Fruit fly (Drosophila melanogaster): ENCODE results near the gene pns.

The pns gene

DNA sequence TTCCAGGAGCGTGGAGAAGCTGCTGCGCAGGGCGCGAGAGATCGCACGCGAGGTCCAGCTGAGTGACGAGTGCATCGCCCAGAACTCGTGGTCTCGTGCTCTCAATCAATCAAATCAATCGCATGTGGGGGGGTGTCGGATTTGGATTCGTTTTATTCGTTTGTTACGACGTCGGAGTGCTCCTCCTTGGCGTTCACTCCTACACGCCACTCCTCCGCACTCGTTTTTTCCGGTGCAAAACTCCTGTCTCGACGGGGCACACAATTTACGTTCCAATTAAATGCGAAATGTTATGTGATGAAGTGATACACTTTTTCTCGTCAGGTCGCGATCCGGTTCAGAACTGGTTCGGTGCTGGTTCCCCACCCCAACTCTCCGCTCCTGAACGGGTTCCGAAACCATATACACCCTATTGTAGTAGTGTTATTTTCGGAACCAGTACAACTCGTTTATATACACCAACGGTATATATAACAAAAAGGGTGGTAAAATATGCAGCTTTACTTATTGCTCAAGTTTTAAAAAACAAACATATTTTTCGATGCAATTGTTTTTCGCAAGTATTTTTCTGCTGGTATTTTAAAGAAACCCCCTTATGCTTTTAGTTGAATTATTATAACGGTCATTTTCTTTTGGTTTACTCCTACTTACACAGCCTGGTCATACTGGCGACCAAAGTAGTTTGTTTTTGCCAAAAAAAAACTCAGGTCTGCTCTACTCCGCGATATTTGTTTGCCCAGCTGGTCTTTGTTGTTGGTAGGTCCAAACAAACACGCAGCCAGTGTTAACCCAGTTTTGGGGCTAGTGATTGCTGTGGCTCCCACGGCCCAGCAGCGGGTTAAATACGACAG is at the start of gene pns, which contains the start of gene CG12091 (continued):
- TF ChIP-seq bcd (GFP tag; optimal IDR thresholded peaks at IDR 0.05) (peak; percentile 59), Atf-2 (GFP tag; optimal IDR thresholded peaks at IDR 0.05) (peak; percentile 55), Dfd (GFP tag; optimal IDR thresholded peaks at IDR 0.05) (no peak), BEAF-32 (GFP tag; optimal IDR thresholded peaks at IDR 0.05) (peak; percentile 44), CG8388 (GFP tag; optimal IDR thresholded peaks at IDR 0.05) (peak; percentile 42), CG1233 (GFP tag; optimal IDR thresholded peaks at IDR 0.05) (peak; percentile 48), CG3281 (GFP tag; optimal IDR thresholded peaks at IDR 0.05) (peak; percentile 66), nom (GFP tag; optimal IDR thresholded peaks at IDR 0.05) (peak; percentile 31), CG13123 (GFP tag; optimal IDR thresholded peaks at IDR 0.05) (peak; percentile 46), ranshi (GFP tag; IDR thresholded peaks at IDR 0.05) (peak; percentile 38; the same call in 1 of the 2 replicates), pita (GFP tag; optimal IDR thresholded peaks at IDR 0.05) (no peak), CG2120 (GFP tag; optimal IDR thresholded peaks at IDR 0.05) (peak; percentile 76), CG9932 (GFP tag; IDR thresholded peaks at IDR 0.05) (peak; percentile 77), H2.0 (GFP tag; IDR thresholded peaks at IDR 0.05) (peak; percentile 77), slp2 (GFP tag; optimal IDR thresholded peaks at IDR 0.05) (peak; percentile 37), dati (GFP tag; IDR thresholded peaks at IDR 0.05) (peak; percentile 22; the same call in 1 of the 2 replicates), gsb-n (tag; optimal IDR thresholded peaks at IDR 0.05) (peak; percentile 68), wek (GFP tag; optimal IDR thresholded peaks at IDR 0.05) (peak; percentile 96), chif (GFP tag; optimal IDR thresholded peaks at IDR 0.05) (peak; percentile 66 to 69), CG4730 (GFP tag; IDR thresholded peaks at IDR 0.05) (peak; percentile 39; the same call in 1 of the 2 replicates), CG17912 (GFP tag; optimal IDR thresholded peaks at IDR 0.05) (no peak), CG14965 (GFP tag; optimal IDR thresholded peaks at IDR 0.05; ENCODE audit: borderline replicate concordance) (no peak), grau (tag; optimal IDR thresholded peaks at IDR 0.05) (peak; percentile 67), CG2129 (GFP tag; IDR thresholded peaks at IDR 0.05; ENCODE audit: partially characterized antibody) (no peak), CG6854 (GFP tag; optimal IDR thresholded peaks at IDR 0.05) (peak; percentile 17), CG12659 (GFP tag; optimal IDR thresholded peaks at IDR 0.05) (peak; percentile 87), Chrac-16 (GFP tag; optimal IDR thresholded peaks at IDR 0.05) (peak; percentile 64), oc (tag; optimal IDR thresholded peaks at IDR 0.05) (peak; percentile 21), CG9727 (GFP tag; optimal IDR thresholded peaks at IDR 0.05) (peak; percentile 71), Dek (tag; optimal IDR thresholded peaks at IDR 0.05) (peak; percentile 46), sim (GFP tag; IDR thresholded peaks at IDR 0.05) (no peak), CG15479 (GFP tag; optimal IDR thresholded peaks at IDR 0.05) (no peak), Nf-YB (GFP tag; optimal IDR thresholded peaks at IDR 0.05) (peak; percentile 32), cad (GFP tag; optimal IDR thresholded peaks at IDR 0.05) (peak; percentile 10), Sox102F (GFP tag; optimal IDR thresholded peaks at IDR 0.05) (peak; percentile 68), salm (tag; optimal IDR thresholded peaks at IDR 0.05) (peak; percentile 27), Sry-δ (GFP tag; optimal IDR thresholded peaks at IDR 0.05) (peak; percentile 67), ham (GFP tag; IDR thresholded peaks at IDR 0.05) (no peak), Hmx (GFP tag; optimal IDR thresholded peaks at IDR 0.05) (peak; percentile 38), HLH3B (GFP tag; IDR thresholded peaks at IDR 0.05) (0 out of 2 replicates have a peak, but pooled peaks have one; percentile 15), gro (GFP tag; optimal IDR thresholded peaks at IDR 0.05) (peak; percentile 72), dan (GFP tag; IDR thresholded peaks at IDR 0.05) (no peak), CG3726 (GFP tag; IDR thresholded peaks at IDR 0.05) (no peak), CG2199 (GFP tag; IDR thresholded peaks at IDR 0.05) (no peak), D19B (GFP tag; optimal IDR thresholded peaks at IDR 0.05) (peak; percentile 23), MTF-1 (GFP tag; optimal IDR thresholded peaks at IDR 0.05; ENCODE audit: borderline replicate concordance) (no peak), Abd-B (GFP tag; optimal IDR thresholded peaks at IDR 0.05) (peak; percentile 55), Nf-YA (GFP tag; IDR thresholded peaks at IDR 0.05) (0 out of 2 replicates have a peak, but pooled peaks have one; percentile 20)

All from whole organism, embryonic.